Fruit fly (Drosophila melanogaster) whole organism, embryonic: ENCODE measurements around the gene CG14431.

Source experiments
- Adf1 ChIP-seq: fragments of 200-800 bp; sonication (Bioruptor generic); IDR thresholded peaks from 2 replicates; pipeline ENCODE4 v1.3.6; 2022; ENCODE audit warnings: missing biosample characterization, missing genetic modification characterization
- B-H2 ChIP-seq: fragments of 200-800 bp; sonication (Bioruptor generic); optimal IDR thresholded peaks from 2 replicates; lab custom pipeline; 2018; ENCODE audit warnings: missing biosample characterization, mild to moderate bottlenecking, missing genetic modification characterization
- BtbVII ChIP-seq: fragments of 200-800 bp; sonication (Bioruptor generic); optimal IDR thresholded peaks from 3 replicates; lab custom pipeline; 2017; ENCODE audit warnings: missing biosample characterization, mild to moderate bottlenecking, missing genetic modification characterization
- CG10543 ChIP-seq: fragments of 200-800 bp; sonication (Bioruptor generic); optimal IDR thresholded peaks from 3 replicates; lab custom pipeline; 2017; ENCODE audit warnings: missing biosample characterization, mild to moderate bottlenecking, missing genetic modification characterization, moderate library complexity
- CG10654 ChIP-seq: fragments of 200-800 bp; sonication (Bioruptor generic); optimal IDR thresholded peaks from 2 replicates; lab custom pipeline; 2016; ENCODE audit warnings: missing biosample characterization, missing genetic modification characterization
- CG11247 ChIP-seq: fragments of 200-800 bp; sonication (Bioruptor generic); IDR thresholded peaks from 2 replicates; pipeline ENCODE4 v1.3.6; 2022; ENCODE audit warnings: missing biosample characterization, missing genetic modification characterization
- CG11398 ChIP-seq: fragments of 200-800 bp; sonication (Bioruptor generic); optimal IDR thresholded peaks from 2 replicates; lab custom pipeline; 2016; ENCODE audit warnings: missing biosample characterization, missing genetic modification characterization
- CG16815 ChIP-seq: fragments of 200-800 bp; sonication (Bioruptor generic); optimal IDR thresholded peaks from 3 replicates; lab custom pipeline; 2017; ENCODE audit warnings: missing biosample characterization, mild to moderate bottlenecking, missing genetic modification characterization
- CG17802 ChIP-seq: fragments of 200-800 bp; sonication (Bioruptor generic); optimal IDR thresholded peaks from 2 replicates; lab custom pipeline; 2018; ENCODE audit warnings: missing biosample characterization, mild to moderate bottlenecking, missing genetic modification characterization, moderate library complexity
- CG2875 ChIP-seq: fragments of 200-800 bp; sonication (Bioruptor generic); optimal IDR thresholded peaks from 2 replicates; lab custom pipeline; 2017; ENCODE audit warnings: missing biosample characterization, mild to moderate bottlenecking, missing genetic modification characterization, missing genetic modification reagents
- CG34376 ChIP-seq: fragments of 200-800 bp; sonication (Bioruptor generic); optimal IDR thresholded peaks from 2 replicates; lab custom pipeline; 2018; ENCODE audit warnings: missing biosample characterization, mild to moderate bottlenecking, missing genetic modification characterization
- CG42726 ChIP-seq: fragments of 200-800 bp; sonication (Bioruptor generic); IDR thresholded peaks from 2 replicates; pipeline ENCODE4 v1.3.6; 2022; ENCODE audit warnings: missing biosample characterization, missing genetic modification characterization; ENCODE audit not compliant: partially characterized antibody
- CG4404 ChIP-seq: fragments of 200-800 bp; sonication (Bioruptor generic); IDR thresholded peaks from 2 replicates; pipeline ENCODE4 v1.3.6; 2022; ENCODE audit warnings: missing biosample characterization, missing genetic modification characterization
- CG6272 ChIP-seq: fragments of 200-800 bp; sonication (Bioruptor generic); IDR thresholded peaks from 2 replicates; pipeline ENCODE4 v1.3.6; 2022; ENCODE audit warnings: missing biosample characterization, missing genetic modification characterization
- CG8765 ChIP-seq: fragments of 200-800 bp; sonication (Bioruptor generic); IDR thresholded peaks from 2 replicates; pipeline ENCODE4 v1.3.6; 2022; ENCODE audit warnings: missing biosample characterization, missing genetic modification characterization
- CG9797 ChIP-seq: fragments of 200-800 bp; sonication (Bioruptor generic); optimal IDR thresholded peaks from 3 replicates; lab custom pipeline; 2018; ENCODE audit warnings: missing biosample characterization, mild to moderate bottlenecking, missing genetic modification characterization
- CG9817 ChIP-seq: fragments of 200-800 bp; sonication (Bioruptor generic); optimal IDR thresholded peaks from 2 replicates; lab custom pipeline; 2018; ENCODE audit warnings: missing biosample characterization, mild to moderate bottlenecking, missing genetic modification characterization, moderate library complexity
- CG9932 ChIP-seq: fragments of 200-800 bp; sonication (Bioruptor generic); IDR thresholded peaks from 2 replicates; pipeline ENCODE4 v1.3.6; 2022; ENCODE audit warnings: missing biosample characterization, missing genetic modification characterization
- CHES-1-like ChIP-seq: fragments of 200-800 bp; sonication (Bioruptor generic); optimal IDR thresholded peaks from 2 replicates; lab custom pipeline; 2016; ENCODE audit warnings: missing biosample characterization, missing genetic modification characterization
- Dad ChIP-seq: fragments of 200-800 bp; sonication (Bioruptor generic); optimal IDR thresholded peaks from 3 replicates; lab custom pipeline; 2016; ENCODE audit warnings: missing biosample characterization, missing genetic modification characterization
- Dek ChIP-seq: fragments of 200-800 bp; sonication (Bioruptor generic); optimal IDR thresholded peaks from 3 replicates; lab custom pipeline; 2019; ENCODE audit warnings: missing biosample characterization, mild to moderate bottlenecking, missing genetic modification characterization, moderate library complexity
- Elba2 ChIP-seq: fragments of 200-800 bp; sonication (Bioruptor generic); optimal IDR thresholded peaks from 3 replicates; lab custom pipeline; 2016; ENCODE audit warnings: missing biosample characterization, missing genetic modification characterization
- Fer1 ChIP-seq: fragments of 200-800 bp; sonication (Bioruptor generic); optimal IDR thresholded peaks from 2 replicates; lab custom pipeline; 2017; ENCODE audit warnings: missing biosample characterization, mild to moderate bottlenecking, missing genetic modification characterization
- HHEX ChIP-seq: fragments of 200-800 bp; sonication (Bioruptor generic); optimal IDR thresholded peaks from 3 replicates; lab custom pipeline; 2017; ENCODE audit warnings: missing biosample characterization, mild to moderate bottlenecking, missing genetic modification characterization, missing genetic modification reagents
- Hand ChIP-seq: fragments of 200-800 bp; sonication (Bioruptor generic); optimal IDR thresholded peaks from 2 replicates; lab custom pipeline; 2017; ENCODE audit warnings: mild to moderate bottlenecking, missing biosample characterization, missing genetic modification reagents, missing genetic modification characterization
- Hmr ChIP-seq: fragments of 200-800 bp; sonication (Bioruptor generic); optimal IDR thresholded peaks from 3 replicates; lab custom pipeline; 2017; ENCODE audit warnings: mild to moderate bottlenecking, missing biosample characterization, missing genetic modification reagents, missing genetic modification characterization
- Hr3 ChIP-seq: fragments of 200-800 bp; sonication (Bioruptor generic); optimal IDR thresholded peaks from 3 replicates; lab custom pipeline; 2016; ENCODE audit warnings: missing biosample characterization, missing genetic modification characterization
- Hr51 ChIP-seq, 2 experiments: fragments of 200-800 bp; sonication (Bioruptor generic); optimal IDR thresholded peaks; 2 replicates in 1 of 2; 3 replicates in 1 of 2; lab custom pipeline; 2016 to 2018; ENCODE audit warnings: missing biosample characterization in 2 of 2, missing genetic modification characterization in 2 of 2, mild to moderate bottlenecking in 1 of 2, moderate library complexity in 1 of 2
- Hr78 ChIP-seq, 2 experiments: fragments of 200-800 bp in 1 of 2; fragments of >200 bp in 1 of 2; sonication (Bioruptor generic) in 1 of 2; optimal IDR thresholded peaks; 2 replicates each; lab custom pipeline; 2017 to 2019; ENCODE audit warnings: missing biosample characterization in 2 of 2, missing genetic modification characterization in 2 of 2, mild to moderate bottlenecking in 1 of 2, moderate library complexity in 1 of 2
- Med ChIP-seq: fragments of 200-800 bp; sonication (Bioruptor generic); peaks from one replicate; lab custom pipeline; 2016; ENCODE audit warnings: missing biosample characterization, missing genetic modification characterization, mild to moderate bottlenecking, inconsistent platforms, moderate library complexity
- Meics ChIP-seq: fragments of 200-800 bp; sonication (Bioruptor generic); optimal IDR thresholded peaks from 2 replicates; lab custom pipeline; 2017; ENCODE audit warnings: missing biosample characterization, mild to moderate bottlenecking, missing genetic modification characterization
- Myb ChIP-seq: fragments of 200-800 bp; sonication (Bioruptor generic); optimal IDR thresholded peaks from 2 replicates; lab custom pipeline; 2016; ENCODE audit warnings: missing biosample characterization, missing genetic modification characterization
- Rx ChIP-seq: fragments of 200-800 bp; sonication (Bioruptor generic); IDR thresholded peaks from 2 replicates; pipeline ENCODE4 v1.3.6; 2022; ENCODE audit warnings: missing biosample characterization, missing genetic modification characterization
- Spps ChIP-seq: fragments of 200-800 bp; sonication (Bioruptor generic); optimal IDR thresholded peaks from 2 replicates; lab custom pipeline; 2018; ENCODE audit warnings: missing biosample characterization, mild to moderate bottlenecking, missing genetic modification characterization
- Taf1 ChIP-seq: fragments of 200-800 bp; sonication (Bioruptor generic); IDR thresholded peaks from 2 replicates; pipeline ENCODE4 v1.3.6; 2022; ENCODE audit warnings: missing biosample characterization, missing genetic modification characterization
- bbx ChIP-seq: fragments of 200-800 bp; sonication (Bioruptor generic); IDR thresholded peaks from 2 replicates; pipeline ENCODE4 v1.3.6; 2022; ENCODE audit warnings: missing biosample characterization, missing genetic modification characterization; ENCODE audit not compliant: partially characterized antibody
- br ChIP-seq: fragments of >200 bp; optimal IDR thresholded peaks from 2 replicates; lab custom pipeline; 2017
- cas ChIP-seq: fragments of 200-800 bp; sonication (Bioruptor generic); IDR thresholded peaks from 2 replicates; pipeline ENCODE4 v1.3.6; 2022; ENCODE audit warnings: missing biosample characterization, missing genetic modification characterization
- chinmo ChIP-seq: fragments of 200-800 bp; sonication (Bioruptor generic); IDR thresholded peaks from 4 replicates; pipeline ENCODE4 v1.3.6; 2022; ENCODE audit warnings: missing biosample characterization, missing genetic modification characterization; ENCODE audit not compliant: partially characterized antibody
- crp ChIP-seq, 2 experiments: fragments of 200-800 bp; sonication (Bioruptor generic); optimal IDR thresholded peaks; 2 replicates in 1 of 2; 3 replicates in 1 of 2; lab custom pipeline; 2017; ENCODE audit warnings: missing biosample characterization in 2 of 2, missing genetic modification characterization in 2 of 2, mild to moderate bottlenecking in 1 of 2, moderate library complexity in 1 of 2
- dan ChIP-seq: fragments of 200-800 bp; sonication (Bioruptor generic); IDR thresholded peaks from 2 replicates; pipeline ENCODE4 v1.3.6; 2022; ENCODE audit warnings: missing biosample characterization, missing genetic modification characterization
- gce ChIP-seq: fragments of 200-800 bp; sonication (Bioruptor generic); IDR thresholded peaks from 3 replicates; pipeline ENCODE4 v1.3.6; 2022; ENCODE audit warnings: missing biosample characterization, missing genetic modification characterization
- p53 ChIP-seq: fragments of 200-800 bp; sonication (Bioruptor generic); optimal IDR thresholded peaks from 2 replicates; lab custom pipeline; 2016; ENCODE audit warnings: missing biosample characterization, missing genetic modification characterization
- slou ChIP-seq: fragments of 200-800 bp; sonication (Bioruptor generic); optimal IDR thresholded peaks from 3 replicates; lab custom pipeline; 2016; ENCODE audit warnings: missing biosample characterization, missing genetic modification characterization
- slp2 ChIP-seq: fragments of 200-800 bp; sonication (Bioruptor generic); optimal IDR thresholded peaks from 2 replicates; lab custom pipeline; 2016; ENCODE audit warnings: missing biosample characterization, missing genetic modification characterization
- so ChIP-seq: fragments of 200-800 bp; sonication (Bioruptor generic); IDR thresholded peaks from 3 replicates; pipeline ENCODE4 v1.3.6; 2022; ENCODE audit warnings: missing biosample characterization, missing genetic modification characterization
- vnd ChIP-seq: fragments of 200-800 bp; sonication (Bioruptor generic); IDR thresholded peaks from 3 replicates; pipeline ENCODE4 v1.3.6; 2022; ENCODE audit warnings: missing biosample characterization, missing genetic modification characterization; ENCODE audit not compliant: partially characterized antibody
- wdn ChIP-seq: fragments of 200-800 bp; sonication (Bioruptor generic); IDR thresholded peaks from 2 replicates; pipeline ENCODE4 v1.3.6; 2022; ENCODE audit warnings: missing biosample characterization, missing genetic modification characterization
- zfh2 ChIP-seq: fragments of 200-800 bp; sonication (Bioruptor generic); optimal IDR thresholded peaks from 2 replicates; lab custom pipeline; 2016; ENCODE audit warnings: missing biosample characterization, missing genetic modification characterization

Gene CG14431

DNA sequence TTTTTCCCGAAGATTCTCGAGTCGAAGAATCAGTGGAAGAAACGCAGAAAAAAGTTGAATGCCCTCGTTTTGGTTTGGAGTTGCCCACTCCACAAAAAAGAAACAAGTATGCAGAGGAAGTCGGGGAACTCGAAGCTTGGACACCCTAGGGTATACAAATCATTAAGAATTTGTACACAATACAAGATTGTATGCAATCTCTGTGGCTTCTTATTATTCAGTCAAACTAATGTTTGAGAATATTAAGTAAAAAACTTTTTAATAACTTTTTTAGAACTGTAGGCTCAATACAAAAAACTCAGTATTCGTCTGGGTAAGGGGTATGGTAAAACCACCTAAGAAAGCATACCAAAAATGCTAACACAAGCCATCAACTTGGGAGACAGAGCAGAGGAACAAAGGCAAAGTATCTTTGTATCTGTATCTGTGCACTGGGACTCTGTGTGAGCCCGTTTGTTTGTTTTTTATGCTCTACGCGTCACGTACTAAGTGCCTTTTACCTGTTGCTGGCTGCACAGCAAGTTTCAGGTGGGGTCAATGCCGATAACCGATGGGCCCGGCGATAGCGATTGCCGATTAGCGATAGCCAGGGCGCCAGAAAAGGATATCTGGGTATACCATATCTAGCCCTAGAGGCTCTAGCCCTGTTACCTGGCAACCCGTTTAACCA, 77.2 kb downstream of the CG14431 start (continued):
- TF ChIP-seq so (GFP tag; lab: Robert Waterston, UW) (peak; percentile 56; the same call in 1 of the 3 replicates), CG2875 (peak; percentile 69), Hand (peak; percentile 7), Adf1 (GFP tag; lab: Robert Waterston, UW) (no peak), CG11398 (peak; percentile 74), CG9817 (tag; lab: Kevin White, UChicago) (peak; percentile 42), CG9932 (peak; percentile 42), Taf1 (GFP tag; lab: Robert Waterston, UW) (no peak), CG9797 (GFP tag; lab: Kevin White, UChicago) (no peak), cas (GFP tag; lab: Robert Waterston, UW) (no peak), CG10543 (GFP tag; lab: Kevin White, UChicago) (no peak), Elba2 (GFP tag; lab: Kevin White, UChicago) (peak; percentile 28), dan (GFP tag; lab: Robert Waterston, UW) (no peak; the same call in 1 of the 2 replicates), Med (GFP tag; lab: Kevin White, UChicago) (peak; percentile 94), Spps (tag; lab: Kevin White, UChicago) (peak; percentile 79), Meics (peak; percentile 14), CG17802 (tag; lab: Kevin White, UChicago) (peak; percentile 50), Myb (GFP tag; lab: Kevin White, UChicago) (peak; percentile 42), Hmr (GFP tag; lab: Kevin White, UChicago) (peak; percentile 51), crp (GFP tag; optimal IDR thresholded peaks at IDR 0.05; lab: Kevin White, UChicago) (no peak), CG11247 (GFP tag; lab: Robert Waterston, UW) (0 out of 2 replicates have a peak, but pooled peaks have one; percentile 9), CG34376 (GFP tag; lab: Kevin White, UChicago) (no peak), Hr78 (GFP tag; optimal IDR thresholded peaks at IDR 0.05; lab: Kevin White, UChicago) (no peak), CG4404 (GFP tag; lab: Robert Waterston, UW) (peak; percentile 70), gce (peak; percentile 73), Hr51 (GFP tag; optimal IDR thresholded peaks at IDR 0.05; lab: Kevin White, UChicago) (peak; percentile 51 to 74), chinmo (GFP tag; lab: Robert Waterston, UW) (0 out of 4 replicates have a peak, but pooled peaks have one; percentile 58), B-H2 (GFP tag; lab: Kevin White, UChicago) (no peak), CHES-1-like (GFP tag; lab: Kevin White, UChicago) (peak; percentile 73), CG6272 (peak; percentile 39; the same call in 1 of the 2 replicates), vnd (GFP tag; lab: Robert Waterston, UW) (no peak), wdn (GFP tag; lab: Robert Waterston, UW) (peak; percentile 40; the same call in 1 of the 2 replicates), zfh2 (GFP tag; lab: Kevin White, UChicago) (peak; percentile 71), Dek (tag; lab: Kevin White, UChicago) (peak; percentile 44), CG8765 (GFP tag; lab: Robert Waterston, UW) (peak; percentile 53; the same call in 1 of the 2 replicates), Hr3 (GFP tag; lab: Kevin White, UChicago) (peak; percentile 79), Dad (GFP tag; lab: Kevin White, UChicago) (peak; percentile 40), Fer1 (GFP tag; lab: Kevin White, UChicago) (peak; percentile 9), slou (GFP tag; lab: Kevin White, UChicago) (peak; percentile 47), CG10654 (GFP tag; lab: Kevin White, UChicago) (peak; percentile 63), br (lab: Kevin White, UChicago) (no peak), BtbVII (GFP tag; lab: Kevin White, UChicago) (no peak), HHEX (GFP tag; lab: Kevin White, UChicago) (peak; percentile 40), slp2 (GFP tag; lab: Kevin White, UChicago) (peak; percentile 69), CG42726 (GFP tag; lab: Robert Waterston, UW) (no peak), bbx (peak; percentile 86), p53 (GFP tag; lab: Kevin White, UChicago) (no peak), CG16815 (GFP tag; lab: Kevin White, UChicago) (peak; percentile 81), Rx (GFP tag; lab: Robert Waterston, UW) (peak; percentile 39; the same call in 1 of the 2 replicates)
